Worm (Caenorhabditis elegans) whole organism, midembryonic: ENCODE data around the gene csn-4.

Source experiments
- tab-1 ChIP-seq: fragments of 200-800 bp; sonication (Bioruptor generic); IDR thresholded peaks from 2 replicates; pipeline ENCODE4 v1.3.6; 2022; ENCODE audit warnings: missing genetic modification characterization, missing compliant biosample characterization
- ztf-29 ChIP-seq: fragments of 200-800 bp; sonication (Bioruptor generic); IDR thresholded peaks from 2 replicates; pipeline ENCODE4 v1.3.6; 2022; ENCODE audit warnings: missing genetic modification reagents, missing genetic modification characterization, missing compliant biosample characterization

DNA sequence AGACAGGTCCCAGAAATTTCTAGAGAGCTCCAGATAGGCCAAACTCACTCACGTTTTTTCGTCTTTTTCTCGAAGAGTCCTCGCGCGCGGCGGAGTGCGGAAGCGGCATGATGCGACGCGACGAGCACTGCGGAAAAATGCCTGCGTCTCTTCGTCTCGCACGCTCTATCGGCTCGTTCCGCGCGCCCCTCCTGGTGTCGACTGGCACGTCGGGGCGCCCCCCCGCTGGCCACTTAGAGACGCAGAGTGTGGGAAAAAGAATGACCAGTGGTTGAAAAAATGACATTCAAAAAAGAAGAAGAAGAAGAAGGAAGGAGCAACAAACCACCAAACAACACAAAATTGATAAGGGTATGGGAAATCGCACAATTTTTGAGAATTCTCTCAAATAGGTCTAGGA, 19.4 kb downstream of the csn-4 start, which contains the start of gene znf-782:
- no peak for TF ChIP-seq tab-1 (GFP tag; lab: Robert Waterston, UW)
- TF ChIP-seq ztf-29 (GFP tag; lab: Robert Waterston, UW): no peak
